Fruit fly (Drosophila melanogaster): Measurements from ENCODE around the gene CG31268.
A peak's percentile ranks its signal among the peaks of the same experiment; 100 is the strongest.
"Not testable (repeated sequence)": the region's sequence is repeated elsewhere in the genome, so short reads cannot be mapped to it uniquely, and the experiment has no call there.

Gene CG31268

dm6 chr3R:16991781-16992180 is 39.8 kb upstream of the CG31268 start, which contains the start of gene EMC2B (continued):
- TF ChIP-seq CG32006 (GFP tag; optimal IDR thresholded peaks at IDR 0.05) (no peak), CG10631 (GFP tag; optimal IDR thresholded peaks at IDR 0.05) (peak; percentile 33), CG3919 (GFP tag; optimal IDR thresholded peaks at IDR 0.05) (peak; percentile 52)

- TF ChIP-seq Sox102F, esn, vri (GFP tag; optimal IDR thresholded peaks at IDR 0.05): not testable (repeated sequence)
Observed at dm6 chr3R:16992716-16993115, 38.9 kb upstream of the CG31268 start, which contains the start of gene CG31274. TSS of gene CG31274 (plus strand) at chr3R:16993016.

DNA sequence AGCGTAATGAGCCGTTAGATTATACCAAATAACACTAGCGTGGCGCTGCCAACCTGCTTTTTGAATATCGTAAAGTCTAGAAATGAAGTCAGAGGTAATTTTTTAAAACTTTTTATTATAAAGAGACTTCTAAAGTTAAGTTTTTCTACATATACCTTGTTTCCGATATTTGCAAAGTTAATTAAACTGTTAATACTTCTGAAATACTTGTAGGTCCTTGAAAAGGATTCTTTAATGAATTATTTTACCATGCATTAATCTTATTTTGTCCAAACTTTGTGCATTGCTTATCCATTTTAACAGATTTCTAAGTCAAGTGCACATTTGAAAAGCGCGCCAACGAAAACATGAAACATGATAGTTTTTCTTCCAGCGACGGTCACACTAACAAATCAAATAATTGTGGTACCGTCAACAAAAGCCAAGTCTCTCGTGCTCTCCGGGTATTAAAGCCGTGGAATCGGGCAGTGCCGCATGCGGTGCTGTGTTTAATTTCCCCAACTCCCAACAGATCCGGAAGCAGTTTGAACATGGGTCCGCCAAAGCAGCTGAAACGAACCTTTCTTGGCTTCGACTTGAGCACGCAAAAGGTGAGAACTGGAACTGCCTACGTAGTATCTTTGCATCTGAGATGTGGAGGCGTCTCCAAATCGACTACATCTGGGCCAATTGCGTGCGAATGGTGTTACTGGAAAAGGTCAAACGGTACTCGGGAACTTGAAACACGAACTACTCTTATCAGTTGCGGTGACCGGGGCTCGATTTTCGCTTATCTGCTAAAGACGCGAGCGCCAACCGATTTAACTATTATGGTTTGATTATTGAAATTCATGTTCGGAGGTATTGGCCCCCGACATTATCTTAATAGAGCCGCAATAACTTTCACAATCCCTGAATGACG is 35.3 kb upstream of the CG31268 start, which contains the start of the genes EMC2A and CG3534:
Gene EMC2A, minus strand, starts transcription at position 13 of the 901 bp plus-strand sequence.
Gene CG3534, plus strand, starts transcription at position 388 of the 901 bp plus-strand sequence.
- no peak for TF ChIP-seq CG4318 (GFP tag; optimal IDR thresholded peaks at IDR 0.05)
- peak; percentile 25 for TF ChIP-seq CG10631 (GFP tag; optimal IDR thresholded peaks at IDR 0.05)
- TF ChIP-seq CG6808 (GFP tag; optimal IDR thresholded peaks at IDR 0.05): no peak
- no peak for TF ChIP-seq Blimp-1 (GFP tag; optimal IDR thresholded peaks at IDR 0.05)
- TF ChIP-seq CG6276 (GFP tag; optimal IDR thresholded peaks at IDR 0.05): no peak
- no peak for TF ChIP-seq fd59A (GFP tag; optimal IDR thresholded peaks at IDR 0.05)
- TF ChIP-seq CG8632 (GFP tag; optimal IDR thresholded peaks at IDR 0.05): no peak
- TF ChIP-seq CG7368 (GFP tag; optimal IDR thresholded peaks at IDR 0.05): no peak
- TF ChIP-seq CG15336 (GFP tag; IDR thresholded peaks at IDR 0.05): no peak
- TF ChIP-seq CG8119 (GFP tag; IDR thresholded peaks at IDR 0.05): no peak
- no peak for TF ChIP-seq dac (GFP tag; optimal IDR thresholded peaks at IDR 0.05)
- no peak for TF ChIP-seq Ets96B (tag; optimal IDR thresholded peaks at IDR 0.05)
- peak; percentile 67 for TF ChIP-seq svp (GFP tag)
- TF ChIP-seq lz (GFP tag; optimal IDR thresholded peaks at IDR 0.05): peak; percentile 41
- peak; percentile 8 for TF ChIP-seq dsx (GFP tag; optimal IDR thresholded peaks at IDR 0.05; ENCODE audit: poor library complexity, severe bottlenecking)
- TF ChIP-seq Hr4 (GFP tag; optimal IDR thresholded peaks at IDR 0.05): no peak
- TF ChIP-seq Eip93F (GFP tag; optimal IDR thresholded peaks at IDR 0.05): no peak
- TF ChIP-seq CG32006 (GFP tag; optimal IDR thresholded peaks at IDR 0.05): no peak
- peak; percentile 54 for TF ChIP-seq CG3032 (tag; optimal IDR thresholded peaks at IDR 0.05)
- no peak for TF ChIP-seq esn (GFP tag; optimal IDR thresholded peaks at IDR 0.05)
- no peak for TF ChIP-seq CG31627 (GFP tag; optimal IDR thresholded peaks at IDR 0.05)
- no peak for TF ChIP-seq CG1621 (tag; optimal IDR thresholded peaks at IDR 0.05)
- peak; percentile 44 for TF ChIP-seq Eip75B (GFP tag; optimal IDR thresholded peaks at IDR 0.05)
- no peak for TF ChIP-seq Lpt (GFP tag; optimal IDR thresholded peaks at IDR 0.05)
- TF ChIP-seq fkh (GFP tag; optimal IDR thresholded peaks at IDR 0.05): peak; percentile 73
- no peak for TF ChIP-seq CG8319 (GFP tag; optimal IDR thresholded peaks at IDR 0.05)
- no peak for TF ChIP-seq Eip78C (GFP tag)
- no peak for TF ChIP-seq Sox14 (GFP tag; optimal IDR thresholded peaks at IDR 0.05)

dm6 chr3R:17002218-17003110 is 29.1 kb upstream of the CG31268 start, which contains the start of the genes Sf3a1 and Irc:
TSS of gene Sf3a1 (minus strand) at chr3R:17002355.
TSS of gene Irc (plus strand) at chr3R:17002875.
- no peak for TF ChIP-seq CG3032 (tag; optimal IDR thresholded peaks at IDR 0.05)
- no peak for TF ChIP-seq spab (GFP tag; optimal IDR thresholded peaks at IDR 0.05)
- no peak for TF ChIP-seq acj6 (GFP tag; optimal IDR thresholded peaks at IDR 0.05)
- TF ChIP-seq CG7368 (GFP tag; optimal IDR thresholded peaks at IDR 0.05): no peak
- no peak for TF ChIP-seq salr (GFP tag; optimal IDR thresholded peaks at IDR 0.05)
- TF ChIP-seq Met (GFP tag; optimal IDR thresholded peaks at IDR 0.05): no peak
- TF ChIP-seq CG6163 (GFP tag; IDR thresholded peaks at IDR 0.05): 0 out of 3 replicates have a peak, but pooled peaks have one; percentile 31
- peak; percentile 93 for TF ChIP-seq svp (GFP tag)
- TF ChIP-seq CG31627 (GFP tag; optimal IDR thresholded peaks at IDR 0.05): no peak
- 0 out of 3 replicates have a peak, but pooled peaks have one; percentile 19 for TF ChIP-seq eg (GFP tag; IDR thresholded peaks at IDR 0.05)
- no peak for TF ChIP-seq Lpt (GFP tag; optimal IDR thresholded peaks at IDR 0.05)
- TF ChIP-seq CG11762 (GFP tag; optimal IDR thresholded peaks at IDR 0.05; ENCODE audit: insufficient read depth): no peak
- TF ChIP-seq CG10631 (GFP tag; optimal IDR thresholded peaks at IDR 0.05): no peak
- no peak for TF ChIP-seq CG6808 (GFP tag; optimal IDR thresholded peaks at IDR 0.05)
- no peak for TF ChIP-seq CG11294 (GFP tag; IDR thresholded peaks at IDR 0.05)
- no peak for TF ChIP-seq CG8632 (GFP tag; optimal IDR thresholded peaks at IDR 0.05)
- no peak for TF ChIP-seq dsx (GFP tag; optimal IDR thresholded peaks at IDR 0.05; ENCODE audit: poor library complexity, severe bottlenecking)
- TF ChIP-seq CG15336 (GFP tag; IDR thresholded peaks at IDR 0.05): no peak
- no peak for TF ChIP-seq Ets96B (tag; optimal IDR thresholded peaks at IDR 0.05)
- no peak for TF ChIP-seq CG32006 (GFP tag; optimal IDR thresholded peaks at IDR 0.05)
- TF ChIP-seq fd85E (GFP tag; optimal IDR thresholded peaks at IDR 0.05): no peak

All from whole organism, prepupa.